Worm (Caenorhabditis elegans) whole organism, mixed stage, embryonic: ENCODE results near the gene F54E7.9.

ENCODE experiments used
- M03D4.4 ChIP-seq: sonication (generic microtip); optimal IDR thresholded peaks from 2 replicates; lab custom pipeline; 2017; ENCODE audit warnings: mild to moderate bottlenecking, missing genetic modification characterization, missing compliant biosample characterization
- blmp-1 ChIP-seq: fragments of 150-350 bp; optimal IDR thresholded peaks from 2 replicates; lab custom pipeline; 2014; ENCODE audit warnings: missing biosample characterization, missing genetic modification characterization
- ceh-39 ChIP-seq: fragments of 150-350 bp; optimal IDR thresholded peaks from 2 replicates; lab custom pipeline; 2014; ENCODE audit warnings: missing biosample characterization, missing genetic modification characterization
- ceh-43 ChIP-seq: fragments of 200-800 bp; sonication (Bioruptor generic); optimal IDR thresholded peaks from 2 replicates; lab custom pipeline; 2018; ENCODE audit warnings: mild to moderate bottlenecking, missing genetic modification characterization, moderate library complexity, missing compliant biosample characterization
- ceh-83 ChIP-seq: fragments of 200-800 bp; sonication (Bioruptor generic); optimal IDR thresholded peaks from 2 replicates; lab custom pipeline; 2018; ENCODE audit warnings: mild to moderate bottlenecking, missing genetic modification characterization, missing compliant biosample characterization
- ces-1 ChIP-seq: fragments of 150-350 bp; optimal IDR thresholded peaks from 2 replicates; lab custom pipeline; 2014; ENCODE audit warnings: missing biosample characterization, missing genetic modification reagents, missing genetic modification characterization
- cnd-1 ChIP-seq: fragments of 200-800 bp; sonication (Bioruptor generic); optimal IDR thresholded peaks from 2 replicates; lab custom pipeline; 2018; ENCODE audit warnings: mild to moderate bottlenecking, missing genetic modification characterization, missing compliant biosample characterization
- drap-1 ChIP-seq: fragments of 200-800 bp; sonication (Bioruptor generic); optimal IDR thresholded peaks from 3 replicates; lab custom pipeline; 2018; ENCODE audit warnings: mild to moderate bottlenecking, missing genetic modification characterization, missing compliant biosample characterization
- elt-1 ChIP-seq: sonication (generic microtip); optimal IDR thresholded peaks from 2 replicates; lab custom pipeline; 2017; ENCODE audit warnings: missing genetic modification characterization, mild to moderate bottlenecking, missing compliant biosample characterization, antibody characterized with exemption, moderate library complexity, borderline replicate concordance; ENCODE audit not compliant: insufficient read depth
- elt-3 ChIP-seq: fragments of 150-350 bp; optimal IDR thresholded peaks from 2 replicates; lab custom pipeline; 2014; ENCODE audit warnings: missing biosample characterization, missing genetic modification characterization
- ham-2 ChIP-seq: fragments of 200-800 bp; sonication (Bioruptor generic); optimal IDR thresholded peaks from 2 replicates; lab custom pipeline; 2018; ENCODE audit warnings: mild to moderate bottlenecking, missing genetic modification characterization, missing compliant biosample characterization
- hlh-1 ChIP-seq: fragments of 150-350 bp; optimal IDR thresholded peaks from 2 replicates; lab custom pipeline; 2014; ENCODE audit warnings: missing biosample characterization, missing genetic modification reagents, missing genetic modification characterization
- lin-13 ChIP-seq: fragments of 150-350 bp; optimal IDR thresholded peaks from 2 replicates; lab custom pipeline; 2014; ENCODE audit warnings: missing biosample characterization, missing genetic modification characterization
- lin-32 ChIP-seq: fragments of 200-800 bp; sonication (Bioruptor generic); optimal IDR thresholded peaks from 2 replicates; lab custom pipeline; 2018; ENCODE audit warnings: mild to moderate bottlenecking, missing genetic modification characterization, missing compliant biosample characterization
- lsy-2 ChIP-seq: fragments of 150-350 bp; optimal IDR thresholded peaks from 2 replicates; lab custom pipeline; 2014; ENCODE audit warnings: missing biosample characterization, missing genetic modification characterization
- mab-5 ChIP-seq: fragments of 150-350 bp; optimal IDR thresholded peaks from 2 replicates; lab custom pipeline; 2014; ENCODE audit warnings: missing biosample characterization, missing genetic modification characterization
- mls-2 ChIP-seq: sonication (generic microtip); optimal IDR thresholded peaks from 2 replicates; lab custom pipeline; 2016; ENCODE audit warnings: mild to moderate bottlenecking, missing genetic modification characterization, moderate library complexity, missing compliant biosample characterization
- nhr-12 ChIP-seq: fragments of 150-350 bp; optimal IDR thresholded peaks from 2 replicates; lab custom pipeline; 2014; ENCODE audit warnings: missing biosample characterization, missing genetic modification characterization
- nhr-2 ChIP-seq: fragments of 150-350 bp; optimal IDR thresholded peaks from 2 replicates; lab custom pipeline; 2014; ENCODE audit warnings: missing biosample characterization, missing genetic modification characterization
- nhr-237 ChIP-seq: fragments of 150-350 bp; optimal IDR thresholded peaks from 2 replicates; lab custom pipeline; 2014; ENCODE audit warnings: missing biosample characterization, missing genetic modification characterization
- nhr-28 ChIP-seq: fragments of 150-350 bp; optimal IDR thresholded peaks from 2 replicates; lab custom pipeline; 2014; ENCODE audit warnings: missing biosample characterization, missing genetic modification characterization
- nhr-76 ChIP-seq: sonication (generic microtip); optimal IDR thresholded peaks from 2 replicates; lab custom pipeline; 2017; ENCODE audit warnings: missing biosample characterization, missing genetic modification characterization
- pha-4 ChIP-seq: fragments of 150-350 bp; optimal IDR thresholded peaks from 2 replicates; lab custom pipeline; 2018; ENCODE audit warnings: missing biosample characterization, missing genetic modification reagents, missing genetic modification characterization
- sem-2 ChIP-seq: fragments of 200-800 bp; sonication (Bioruptor generic); optimal IDR thresholded peaks from 2 replicates; lab custom pipeline; 2018; ENCODE audit warnings: mild to moderate bottlenecking, missing genetic modification characterization, missing compliant biosample characterization
- snpc-4 ChIP-seq: fragments of 150-350 bp; optimal IDR thresholded peaks from 2 replicates; lab custom pipeline; 2014; ENCODE audit warnings: missing biosample characterization, missing genetic modification characterization
- sptf-1 ChIP-seq: sonication (generic microtip); optimal IDR thresholded peaks from 2 replicates; lab custom pipeline; 2017; ENCODE audit warnings: mild to moderate bottlenecking, missing genetic modification characterization, moderate library complexity, missing compliant biosample characterization
- tbx-8 ChIP-seq: fragments of 200-800 bp; sonication (Bioruptor generic); optimal IDR thresholded peaks from 2 replicates; lab custom pipeline; 2018; ENCODE audit warnings: mild to moderate bottlenecking, missing genetic modification characterization, moderate library complexity, missing compliant biosample characterization
- unc-39 ChIP-seq: fragments of 150-350 bp; optimal IDR thresholded peaks from 2 replicates; lab custom pipeline; 2014; ENCODE audit warnings: missing biosample characterization, missing genetic modification characterization
- zip-8 ChIP-seq: fragments of 150-350 bp; optimal IDR thresholded peaks from 2 replicates; lab custom pipeline; 2014; ENCODE audit warnings: missing biosample characterization, missing genetic modification characterization

Gene F54E7.9

ce11 chrIII:5635179-5635578 is 42.5 kb downstream of the F54E7.9 start, which contains the start of gene ckk-1:
Gene ckk-1, plus strand, starts transcription at chrIII:5635479.
- TF ChIP-seq blmp-1 (no peak), snpc-4 (tag; lab: Kevin White, UChicago) (no peak), sem-2 (GFP tag; lab: Kevin White, UChicago) (no peak), mls-2 (no peak), pha-4 (tag; lab: Kevin White, UChicago) (no peak), nhr-76 (no peak), mab-5 (tag; lab: Kevin White, UChicago) (no peak), lin-13 (tag; lab: Kevin White, UChicago) (no peak), lin-32 (GFP tag; lab: Kevin White, UChicago) (no peak), ceh-39 (tag; lab: Kevin White, UChicago) (no peak)

ce11 chrIII:5634509-5634908 is 43.2 kb downstream of the F54E7.9 start:
- TF ChIP-seq ceh-43 (GFP tag; lab: Kevin White, UChicago) (no peak), zip-8 (tag; lab: Kevin White, UChicago) (no peak), mab-5 (tag; lab: Kevin White, UChicago) (no peak), blmp-1 (no peak), hlh-1 (no peak), nhr-2 (tag; lab: Kevin White, UChicago) (no peak), elt-1 (tag; lab: Kevin White, UChicago) (no peak), M03D4.4 (no peak), lsy-2 (no peak), mls-2 (no peak), elt-3 (tag; lab: Kevin White, UChicago) (no peak), ces-1 (GFP tag; lab: Kevin White, UChicago) (no peak), nhr-12 (tag; lab: Kevin White, UChicago) (no peak), tbx-8 (GFP tag; lab: Kevin White, UChicago) (no peak), sem-2 (GFP tag; lab: Kevin White, UChicago) (no peak), snpc-4 (tag; lab: Kevin White, UChicago) (no peak)

- peak; percentile 88 for TF ChIP-seq ces-1 (GFP tag; lab: Kevin White, UChicago)
- no peak for TF ChIP-seq unc-39 (tag; lab: Kevin White, UChicago)
- TF ChIP-seq, all 35 proteins: peak for 1
These were observed 45.2 kb downstream of the F54E7.9 start for ce11 chrIII:5632426-5632976.

ce11 chrIII:5630350-5630749 is 47.3 kb downstream of the F54E7.9 start:
- no peak for TF ChIP-seq nhr-237 (tag; lab: Kevin White, UChicago)
- no peak for TF ChIP-seq nhr-28
- TF ChIP-seq mls-2: no peak
- no peak for TF ChIP-seq ceh-83 (GFP tag; lab: Kevin White, UChicago)
- TF ChIP-seq elt-3 (tag; lab: Kevin White, UChicago): no peak
- no peak for TF ChIP-seq cnd-1 (tag; lab: Kevin White, UChicago)
- no peak for TF ChIP-seq ceh-43 (GFP tag; lab: Kevin White, UChicago)
- TF ChIP-seq pha-4 (tag; lab: Kevin White, UChicago): no peak
- no peak for TF ChIP-seq drap-1
- TF ChIP-seq nhr-2 (tag; lab: Kevin White, UChicago): no peak
- no peak for TF ChIP-seq ham-2 (GFP tag; lab: Kevin White, UChicago)
- no peak for TF ChIP-seq sptf-1 (tag; lab: Kevin White, UChicago)

ce11 chrIII:5629225-5629624 is 48.5 kb downstream of the F54E7.9 start:
- TF ChIP-seq nhr-28: no peak
- TF ChIP-seq cnd-1 (tag; lab: Kevin White, UChicago): no peak
- no peak for TF ChIP-seq blmp-1
- no peak for TF ChIP-seq ceh-83 (GFP tag; lab: Kevin White, UChicago)
- no peak for TF ChIP-seq drap-1
- no peak for TF ChIP-seq nhr-2 (tag; lab: Kevin White, UChicago)

ce11 chrIII:5627532-5627931 is 50.2 kb downstream of the F54E7.9 start:
- TF ChIP-seq zip-8 (tag; lab: Kevin White, UChicago): peak; percentile 90
